Worm (Caenorhabditis elegans) whole organism, L1 larva: ENCODE measurements around the gene F10E7.5.

Experiments used
- aly-2 ChIP-seq: fragments of 150-350 bp; optimal IDR thresholded peaks from 2 replicates; lab custom pipeline; 2014; ENCODE audit warnings: missing biosample characterization, missing genetic modification characterization
- blmp-1 ChIP-seq: fragments of 150-350 bp; optimal IDR thresholded peaks from 2 replicates; lab custom pipeline; 2014; ENCODE audit warnings: missing biosample characterization, missing genetic modification characterization
- ceh-8 ChIP-seq: fragments of 200-800 bp; sonication (Bioruptor generic); optimal IDR thresholded peaks from 2 replicates; lab custom pipeline; 2018; ENCODE audit warnings: mild to moderate bottlenecking, missing genetic modification characterization, moderate library complexity, missing compliant biosample characterization
- ceh-88 ChIP-seq: fragments of 200-800 bp; sonication (Bioruptor generic); IDR thresholded peaks from 2 replicates; pipeline ENCODE4 v1.3.6; 2022; ENCODE audit warnings: missing genetic modification characterization, missing compliant biosample characterization
- dsc-1 ChIP-seq: sonication (generic microtip); optimal IDR thresholded peaks from 2 replicates; lab custom pipeline; 2016; ENCODE audit warnings: mild to moderate bottlenecking, missing genetic modification characterization, missing compliant biosample characterization
- efl-1 ChIP-seq, 4 experiments: fragments of 150-350 bp; optimal IDR thresholded peaks in 3 of 4; peaks in 1 of 4; 1 replicate in 1 of 4; 2 replicates in 3 of 4; lab custom pipeline; 2014; ENCODE audit warnings: missing biosample characterization in 2 of 4, missing genetic modification characterization in 2 of 4, missing genetic modification reagents in 2 of 4
- egl-27 ChIP-seq, 2 experiments: fragments of 150-350 bp in 1 of 2; sonication (generic microtip); optimal IDR thresholded peaks; 3 replicates each; lab custom pipeline; 2017 to 2018; ENCODE audit warnings: missing biosample characterization in 2 of 2, missing genetic modification characterization in 2 of 2, missing genetic modification reagents in 2 of 2
- ets-5 ChIP-seq: fragments of 200-800 bp; sonication (Bioruptor generic); IDR thresholded peaks from 2 replicates; pipeline ENCODE4 v1.3.6; 2022; ENCODE audit warnings: missing genetic modification characterization, missing compliant biosample characterization
- fkh-10 ChIP-seq: sonication (generic microtip); optimal IDR thresholded peaks from 2 replicates; lab custom pipeline; 2017; ENCODE audit warnings: missing biosample characterization, missing genetic modification reagents, missing genetic modification characterization
- irx-1 ChIP-seq: sonication (generic microtip); optimal IDR thresholded peaks from 2 replicates; lab custom pipeline; 2016; ENCODE audit warnings: missing genetic modification characterization, missing compliant biosample characterization
- lin-13 ChIP-seq: fragments of 150-350 bp; optimal IDR thresholded peaks from 2 replicates; lab custom pipeline; 2014; ENCODE audit warnings: missing biosample characterization, missing genetic modification reagents, missing genetic modification characterization
- lin-35 ChIP-seq, 2 experiments: fragments of 150-350 bp; optimal IDR thresholded peaks; 2 replicates each; lab custom pipeline; 2014; ENCODE audit warnings: missing biosample characterization in 2 of 2, missing genetic modification characterization in 2 of 2, missing genetic modification reagents in 2 of 2
- mab-9 ChIP-seq: fragments of 200-800 bp; sonication (Bioruptor generic); IDR thresholded peaks from 2 replicates; pipeline ENCODE4 v1.3.6; 2022; ENCODE audit warnings: missing genetic modification reagents, missing genetic modification characterization, missing compliant biosample characterization
- mdl-1 ChIP-seq, 2 experiments: fragments of 150-350 bp; optimal IDR thresholded peaks; 2 replicates each; lab custom pipeline; 2014 to 2017; ENCODE audit warnings: missing biosample characterization in 2 of 2, missing genetic modification characterization in 2 of 2, inconsistent platforms in 1 of 2
- nhr-71 ChIP-seq: sonication (generic microtip); optimal IDR thresholded peaks from 2 replicates; lab custom pipeline; 2016; ENCODE audit warnings: mild to moderate bottlenecking, missing genetic modification characterization, moderate library complexity, missing compliant biosample characterization
- nhr-85 ChIP-seq: sonication (generic microtip); peaks from one replicate; lab custom pipeline; 2016; ENCODE audit warnings: missing genetic modification characterization, inconsistent platforms, missing compliant biosample characterization
- nhr-90 ChIP-seq: sonication (generic microtip); optimal IDR thresholded peaks from 2 replicates; lab custom pipeline; 2016; ENCODE audit warnings: mild to moderate bottlenecking, missing genetic modification characterization, missing compliant biosample characterization; ENCODE audit not compliant: poor library complexity
- snu-23 ChIP-seq: sonication (generic microtip); optimal IDR thresholded peaks from 2 replicates; lab custom pipeline; 2016; ENCODE audit warnings: missing genetic modification characterization, missing compliant biosample characterization
- sox-4 ChIP-seq: sonication (generic microtip); optimal IDR thresholded peaks from 2 replicates; lab custom pipeline; 2016; ENCODE audit warnings: missing genetic modification characterization, missing compliant biosample characterization
- unc-86 ChIP-seq: sonication (generic microtip); optimal IDR thresholded peaks from 2 replicates; lab custom pipeline; 2016; ENCODE audit warnings: missing genetic modification characterization, missing compliant biosample characterization
- xbp-1 ChIP-seq: sonication (generic microtip); optimal IDR thresholded peaks from 2 replicates; lab custom pipeline; 2016; ENCODE audit warnings: missing genetic modification characterization, missing compliant biosample characterization
- zag-1 ChIP-seq: fragments of 150-350 bp; optimal IDR thresholded peaks from 2 replicates; lab custom pipeline; 2014; ENCODE audit warnings: missing biosample characterization, missing genetic modification characterization
- ztf-11 ChIP-seq, 2 experiments: sonication (generic microtip); optimal IDR thresholded peaks; 2 replicates each; lab custom pipeline; 2016 to 2017; ENCODE audit warnings: missing genetic modification characterization in 2 of 2, missing biosample characterization in 1 of 2, missing compliant biosample characterization in 1 of 2
- ztf-4 ChIP-seq: fragments of 150-350 bp; optimal IDR thresholded peaks from 2 replicates; lab custom pipeline; 2014; ENCODE audit warnings: missing biosample characterization, missing genetic modification characterization

Gene F10E7.5

DNA sequence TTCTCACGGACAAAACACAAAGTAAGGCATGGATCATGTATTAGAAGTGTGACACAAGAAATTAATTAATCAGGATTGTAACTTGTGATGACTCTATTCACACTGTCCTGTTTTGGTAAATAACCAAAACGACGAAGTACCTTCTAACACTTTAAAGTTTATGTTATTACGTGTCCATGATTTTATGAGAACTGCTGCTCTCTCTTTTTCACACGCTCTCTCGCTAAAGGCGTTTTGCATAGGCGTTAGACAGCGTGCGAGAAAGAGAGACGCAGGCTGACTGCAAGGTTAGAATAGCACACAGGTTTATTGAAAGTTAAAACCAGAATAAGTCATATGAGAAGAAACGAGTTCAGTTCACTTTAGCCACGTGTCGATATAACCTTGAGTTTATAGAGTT lies 21.7 kb upstream of the F10E7.5 start (continued):
- TF ChIP-seq dsc-1 (tag; lab: Kevin White, UChicago) (peak; percentile 6), egl-27 (tag; optimal IDR thresholded peaks at IDR 0.05; lab: Kevin White, UChicago) (no peak), nhr-90 (tag; lab: Kevin White, UChicago) (peak; percentile 59), mab-9 (GFP tag; lab: Robert Waterston, UW) (peak; percentile 39; the same call in 1 of the 2 replicates), aly-2 (tag; lab: Kevin White, UChicago) (no peak)

DNA sequence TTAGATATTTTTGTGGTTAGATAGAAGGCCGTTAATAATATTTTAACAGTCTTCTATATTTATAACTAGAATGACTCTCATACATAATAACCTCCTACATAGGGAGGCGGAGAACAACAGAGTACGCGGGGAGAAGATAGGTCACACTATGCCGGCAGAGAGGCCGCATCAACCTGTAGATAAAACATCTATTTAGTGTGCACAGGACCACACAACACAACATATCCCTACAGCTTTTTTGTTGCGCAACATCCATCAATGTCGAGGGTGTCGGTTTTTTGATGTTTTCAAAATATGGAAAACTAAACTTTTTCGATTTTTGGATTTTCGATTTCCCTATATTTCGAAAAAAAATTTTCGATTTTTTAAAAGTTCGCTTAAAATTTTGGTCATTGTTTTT lies 20.9 kb upstream of the F10E7.5 start:
- TF ChIP-seq unc-86 (tag; lab: Kevin White, UChicago) (no peak), efl-1 (optimal IDR thresholded peaks at IDR 0.05; lab: Kevin White, UChicago) (no peak), efl-1 (GFP tag; optimal IDR thresholded peaks at IDR 0.05 in 1 of 2; lab: Kevin White, UChicago) (peak in 1 of 2 experiments; percentile 2)

DNA sequence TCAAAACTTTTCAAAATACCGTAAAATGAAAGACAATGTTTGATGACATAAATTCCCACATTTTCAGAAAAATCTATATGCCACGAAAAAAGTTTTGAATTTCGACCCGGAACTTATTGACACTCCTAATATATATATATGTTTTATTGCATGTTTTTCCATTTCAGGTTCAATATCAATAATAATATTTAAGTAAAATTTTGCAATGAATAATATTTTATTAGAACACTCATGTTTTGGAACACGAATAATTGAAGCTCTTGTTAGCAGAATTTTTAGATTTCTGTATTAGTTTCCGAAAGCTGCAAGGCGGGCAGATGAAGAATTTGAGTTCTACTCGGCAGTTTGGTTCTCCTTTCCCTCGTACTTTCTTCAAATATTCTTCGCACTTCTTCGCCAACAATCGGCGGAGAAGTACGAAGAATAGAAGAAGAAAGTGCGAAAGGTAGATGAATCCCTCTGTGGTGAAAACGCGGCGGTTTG lies 18.4 kb upstream of the F10E7.5 start, which contains the start of gene T02G5.3:
Gene T02G5.3, plus strand, starts transcription at position 51 of the 483 bp plus-strand sequence.
- TF ChIP-seq nhr-85 (tag; lab: Kevin White, UChicago), result peak; percentile 60
- no peak for TF ChIP-seq ztf-11 (tag; optimal IDR thresholded peaks at IDR 0.05; lab: Kevin White, UChicago)

DNA sequence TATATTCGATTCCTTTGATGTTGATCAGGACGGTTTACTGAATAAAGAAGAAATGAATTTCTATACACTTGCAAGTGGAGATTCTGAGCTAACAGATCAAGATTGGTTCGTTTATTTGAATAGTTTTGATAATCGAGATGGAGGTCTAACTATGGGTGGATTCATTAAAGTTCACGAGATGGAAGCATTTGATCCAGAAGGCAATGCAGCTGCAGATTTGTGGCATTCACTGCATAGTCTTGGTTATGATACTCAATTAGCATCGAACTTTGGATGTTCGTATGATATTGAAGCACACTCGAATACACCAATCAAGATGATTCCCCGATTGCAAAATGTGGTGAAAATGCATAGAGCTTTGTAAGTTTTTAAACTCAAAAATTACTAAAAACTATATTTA lies 15.8 kb upstream of the F10E7.5 start:
- TF ChIP-seq ets-5 (GFP tag; lab: Robert Waterston, UW) (no peak), efl-1 (optimal IDR thresholded peaks at IDR 0.05; lab: Kevin White, UChicago) (no peak), efl-1 (GFP tag; optimal IDR thresholded peaks at IDR 0.05 in 1 of 2; lab: Kevin White, UChicago) (peak in 1 of 2 experiments; percentile 67), zag-1 (tag; lab: Kevin White, UChicago) (no peak)

DNA sequence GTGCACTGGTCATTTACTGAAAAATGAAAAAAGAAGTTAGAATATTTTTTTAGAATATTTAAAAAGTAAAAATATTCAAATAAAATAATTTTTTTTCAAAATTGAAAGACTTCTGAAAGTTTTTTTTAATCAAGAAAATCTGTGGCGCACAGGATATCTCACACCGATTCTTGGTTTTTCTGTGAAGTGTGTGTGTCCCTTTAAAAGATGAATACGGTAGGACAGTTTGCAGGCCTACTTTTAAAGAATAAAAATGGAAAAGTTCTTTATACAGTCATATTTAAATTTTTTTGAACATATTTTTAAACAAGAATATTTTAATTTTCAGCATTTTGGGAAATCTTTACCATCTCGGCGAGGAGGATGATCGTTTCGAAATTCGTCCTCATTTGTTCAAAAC lies 13.2 kb upstream of the F10E7.5 start, which contains the start of gene mct-5:
Gene mct-5, minus strand, starts transcription at position 16 of the 400 bp plus-strand sequence.
- TF ChIP-seq ceh-88 (GFP tag; lab: Robert Waterston, UW) (no peak), sox-4 (tag; lab: Kevin White, UChicago) (no peak), mdl-1 (tag; optimal IDR thresholded peaks at IDR 0.05; lab: Kevin White, UChicago) (no peak), ztf-4 (tag; lab: Kevin White, UChicago) (no peak), fkh-10 (no peak), ceh-8 (GFP tag; lab: Kevin White, UChicago) (no peak), lin-13 (GFP tag; lab: Kevin White, UChicago) (no peak), irx-1 (tag; lab: Kevin White, UChicago) (no peak)

DNA sequence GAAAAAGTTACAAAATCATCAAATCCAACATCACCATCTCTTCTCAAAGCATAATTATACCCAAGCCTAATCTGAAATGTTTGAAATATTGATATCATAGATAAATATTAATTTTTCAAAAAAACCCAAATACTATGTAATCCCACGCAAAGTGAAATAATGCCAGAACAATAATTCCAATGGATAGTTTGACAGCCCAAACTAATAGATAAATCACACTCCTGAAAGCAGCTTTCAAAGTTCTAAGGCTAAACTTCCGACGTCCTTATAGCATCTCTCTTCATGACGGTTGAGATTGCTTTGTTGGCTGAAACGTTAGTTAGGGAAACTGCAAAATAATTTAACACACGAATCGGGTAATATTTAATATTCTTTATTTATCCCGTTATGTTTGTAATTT lies 12.5 kb upstream of the F10E7.5 start:
- TF ChIP-seq nhr-90 (tag; lab: Kevin White, UChicago), result peak; percentile 0
- no peak for TF ChIP-seq lin-35 (GFP tag; optimal IDR thresholded peaks at IDR 0.05; lab: Kevin White, UChicago)
- no peak for TF ChIP-seq xbp-1
- TF ChIP-seq nhr-71, result peak; percentile 22
- TF ChIP-seq, all 84 proteins: peak for 2

DNA sequence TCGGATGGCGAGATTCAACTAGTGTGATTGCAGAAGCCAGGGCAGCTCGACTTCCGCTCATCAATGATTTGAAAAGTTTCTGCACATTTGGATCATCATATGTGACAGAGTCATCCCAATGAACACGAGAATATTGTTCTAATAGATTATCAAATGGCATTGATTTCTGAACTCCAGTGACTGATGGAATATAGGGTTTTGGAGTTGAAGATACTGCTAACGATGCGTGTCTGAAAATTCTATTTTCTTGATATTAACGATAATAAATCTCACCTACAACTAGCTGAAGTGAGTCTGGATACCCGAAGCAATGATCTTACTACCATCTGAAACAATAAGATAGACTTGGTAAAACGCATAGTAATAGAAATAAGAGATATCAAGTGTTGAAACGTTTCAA lies 10.9 kb upstream of the F10E7.5 start, which contains the start of gene mmaa-1:
Gene mmaa-1, minus strand, starts transcription at position 328 of the 400 bp plus-strand sequence.
- TF ChIP-seq nhr-71 (peak; percentile 10), dsc-1 (tag; lab: Kevin White, UChicago) (no peak)

DNA sequence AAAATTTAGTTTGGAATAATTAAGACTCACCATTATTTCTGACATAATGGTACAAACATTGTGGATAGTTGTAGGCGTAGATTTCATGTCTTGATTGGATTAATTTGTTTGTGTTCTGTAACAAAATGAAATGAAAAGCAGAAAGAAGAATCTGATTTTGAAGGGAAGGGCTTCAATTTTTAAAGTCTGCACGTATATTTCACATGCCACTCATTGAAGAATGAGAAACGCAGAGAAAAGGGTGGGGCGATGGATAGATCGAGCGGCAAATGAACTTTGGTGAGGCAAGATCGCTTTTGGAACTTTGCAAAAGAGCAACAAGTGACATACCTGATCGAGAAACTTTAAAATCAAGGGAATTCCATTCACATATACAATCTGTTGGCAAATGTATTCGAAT lies 9.5 kb upstream of the F10E7.5 start:
- TF ChIP-seq mdl-1 (tag; optimal IDR thresholded peaks at IDR 0.05; lab: Kevin White, UChicago) (no peak), blmp-1 (tag; lab: Kevin White, UChicago) (peak; percentile 17), nhr-71 (peak; percentile 21), snu-23 (GFP tag; lab: Kevin White, UChicago) (peak; percentile 22)
